Worm (Caenorhabditis elegans) whole organism, young adult: ENCODE measurements around the gene ZK813.7.

ENCODE experiments used
- F33H1.4 ChIP-seq: fragments of 200-800 bp; sonication (Bioruptor generic); IDR thresholded peaks from 2 replicates; pipeline ENCODE4 v1.3.6; 2022; ENCODE audit warnings: missing genetic modification reagents, missing genetic modification characterization, missing compliant biosample characterization
- Y53F4B.3 ChIP-seq: fragments of 200-800 bp; sonication (Bioruptor generic); IDR thresholded peaks from 2 replicates; pipeline ENCODE4 v1.3.6; 2022; ENCODE audit warnings: missing genetic modification reagents, missing genetic modification characterization, missing compliant biosample characterization
- ZK185.1 ChIP-seq: sonication (generic microtip); optimal IDR thresholded peaks from 2 replicates; lab custom pipeline; 2016; ENCODE audit warnings: mild to moderate bottlenecking, missing genetic modification characterization, missing compliant biosample characterization; ENCODE audit not compliant: poor library complexity, severe bottlenecking
- atf-7 ChIP-seq: sonication (generic microtip); optimal IDR thresholded peaks from 2 replicates; lab custom pipeline; 2017; ENCODE audit warnings: mild to moderate bottlenecking, missing genetic modification characterization, missing compliant biosample characterization
- dpff-1 ChIP-seq: sonication (generic microtip); optimal IDR thresholded peaks from 2 replicates; lab custom pipeline; 2017; ENCODE audit warnings: mild to moderate bottlenecking, missing genetic modification characterization, missing compliant biosample characterization
- lir-1 ChIP-seq: fragments of 200-800 bp; sonication (Bioruptor generic); conservative IDR thresholded peaks from 2 replicates; pipeline ENCODE4 v1.3.6; 2022; ENCODE audit warnings: missing genetic modification reagents, missing genetic modification characterization, missing compliant biosample characterization
- snpc-1.3 ChIP-seq: sonication (generic microtip); optimal IDR thresholded peaks from 2 replicates; lab custom pipeline; 2017; ENCODE audit warnings: missing genetic modification characterization, mild to moderate bottlenecking, missing compliant biosample characterization, antibody characterized with exemption, moderate library complexity, missing genotype, missing genetic modification reagents; ENCODE audit not compliant: insufficient read depth
- sptf-2 ChIP-seq: fragments of 200-800 bp; sonication (Bioruptor generic); optimal IDR thresholded peaks from 2 replicates; lab custom pipeline; 2018; ENCODE audit warnings: mild to moderate bottlenecking, missing genetic modification characterization, missing compliant biosample characterization
- tbx-9 ChIP-seq: sonication (generic microtip); optimal IDR thresholded peaks from 2 replicates; lab custom pipeline; 2016; ENCODE audit warnings: borderline replicate concordance, missing genetic modification characterization, inconsistent platforms, missing compliant biosample characterization
- zfh-2 ChIP-seq: fragments of 200-800 bp; sonication (Bioruptor generic); conservative IDR thresholded peaks from 2 replicates; pipeline ENCODE4 v1.3.6; 2022; ENCODE audit warnings: missing genetic modification reagents, missing genetic modification characterization, missing compliant biosample characterization

Gene ZK813.7

ce11 chrX:3492431-3492830 is 47.8 kb downstream of the ZK813.7 start (continued):
- TF ChIP-seq Y53F4B.3 (no peak), zfh-2 (GFP tag; lab: Robert Waterston, UW) (no peak)

DNA sequence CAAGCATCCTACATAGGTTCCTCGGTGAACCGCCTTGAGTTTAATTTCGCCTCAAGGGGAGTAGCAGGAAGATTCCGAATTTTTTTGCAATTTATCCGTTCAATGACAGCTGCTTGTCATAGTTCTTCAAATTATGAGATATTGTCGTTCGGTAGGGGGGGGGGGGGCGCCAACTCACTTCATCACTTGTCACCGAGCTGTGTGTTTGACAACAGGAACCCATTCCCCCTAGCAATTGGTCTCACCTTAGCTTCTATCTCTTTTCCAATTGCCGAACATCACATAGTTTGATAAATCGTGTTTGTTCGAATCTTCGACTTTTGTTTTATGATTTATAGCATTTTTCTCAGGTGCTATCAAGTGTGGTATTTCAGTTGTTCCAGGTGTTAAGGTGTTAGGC is 50.0 kb downstream of the ZK813.7 start:
- TF ChIP-seq tbx-9 (tag; lab: Kevin White, UChicago) (no peak), snpc-1.3 (tag; lab: Kevin White, UChicago) (no peak), dpff-1 (tag; lab: Kevin White, UChicago) (no peak), lir-1 (no peak), sptf-2 (GFP tag; lab: Kevin White, UChicago) (no peak), atf-7 (no peak), F33H1.4 (no peak), ZK185.1 (tag; lab: Kevin White, UChicago) (no peak)
